Fruit fly (Drosophila melanogaster): ENCODE measurements around the gene Arp5.
A peak's percentile ranks its signal among the peaks of the same experiment; 100 is the strongest.

The Arp5 gene

dm6 chr3R:18223434-18223833 is 38.1 kb downstream of the Arp5 start, which contains the start of the genes mTerf5 and Non3 (continued):
- TF ChIP-seq sv (GFP tag; optimal IDR thresholded peaks at IDR 0.05): peak; percentile 9
- TF ChIP-seq dl (GFP tag; optimal IDR thresholded peaks at IDR 0.05; ENCODE audit: insufficient read depth in 1 of 2, partially characterized antibody in 2 of 2): no peak

DNA sequence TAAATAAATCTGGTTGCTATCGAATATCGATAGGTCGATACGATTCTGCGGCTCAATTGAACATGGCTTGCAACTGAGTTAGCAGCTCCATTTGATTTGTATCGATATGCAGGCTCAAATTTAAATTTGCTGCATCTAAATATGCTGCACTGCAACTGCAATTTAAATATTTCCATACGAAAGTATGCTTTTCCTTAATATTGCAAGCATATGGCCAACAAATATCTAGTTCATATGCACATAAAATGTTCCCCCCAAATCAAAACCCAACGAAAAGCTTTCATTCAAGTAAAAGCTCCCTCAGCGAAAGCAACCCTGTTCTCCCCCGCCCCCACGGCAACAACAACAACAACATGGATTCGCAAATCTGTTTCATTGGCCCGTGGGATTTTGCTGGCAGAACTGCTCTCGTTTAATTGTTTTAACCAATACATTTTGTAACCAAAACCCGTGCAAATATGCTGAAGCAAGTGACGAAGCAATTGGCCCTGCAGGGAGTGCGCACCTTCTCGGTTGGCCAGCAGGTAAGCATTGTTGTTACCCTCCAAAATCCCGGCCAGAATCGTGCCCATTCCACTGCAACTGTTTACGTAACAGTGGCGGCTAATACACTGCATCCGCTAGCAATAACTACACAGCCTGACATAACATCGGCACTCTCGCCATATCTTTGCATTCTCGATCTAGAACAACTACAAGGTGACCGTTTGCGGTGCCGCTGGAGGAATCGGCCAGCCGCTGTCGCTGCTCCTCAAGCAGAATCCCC is 40.9 kb downstream of the Arp5 start, which contains the start of the genes CG7168 and Mdh2:
Gene CG7168 (minus strand): TSS at position 40 of the 766 bp plus-strand sequence.
Gene Mdh2 (plus strand): TSS at position 354 of the 766 bp plus-strand sequence.
- TF ChIP-seq Sp1 (GFP tag; optimal IDR thresholded peaks at IDR 0.05) (peak; percentile 13), dsf (GFP tag; optimal IDR thresholded peaks at IDR 0.05; ENCODE audit: borderline replicate concordance) (peak; percentile 5), h (GFP tag; optimal IDR thresholded peaks at IDR 0.05) (peak; percentile 34), fru (GFP tag; optimal IDR thresholded peaks at IDR 0.05) (no peak), Hnf4 (GFP tag; optimal IDR thresholded peaks at IDR 0.05) (peak; percentile 1), Dif (GFP tag; optimal IDR thresholded peaks at IDR 0.05; ENCODE audit: partially characterized antibody) (peak; percentile 4), dmrt93B (GFP tag; optimal IDR thresholded peaks at IDR 0.05) (no peak), Rel (GFP tag; optimal IDR thresholded peaks at IDR 0.05) (no peak), Rel (tag; optimal IDR thresholded peaks at IDR 0.05) (peak; percentile 95), foxo (GFP tag; optimal IDR thresholded peaks at IDR 0.05) (peak in 1 of 2 experiments; percentile 15), Myc (optimal IDR thresholded peaks at IDR 0.05) (no peak), tai (GFP tag; optimal IDR thresholded peaks at IDR 0.05) (no peak), HLH106 (tag; optimal IDR thresholded peaks at IDR 0.05) (peak; percentile 10), Dfd (GFP tag; optimal IDR thresholded peaks at IDR 0.05) (no peak)

- TF ChIP-seq Myc (optimal IDR thresholded peaks at IDR 0.05) (no peak), usp (GFP tag; optimal IDR thresholded peaks at IDR 0.05) (no peak), dsf (GFP tag; optimal IDR thresholded peaks at IDR 0.05; ENCODE audit: borderline replicate concordance) (no peak), Abd-B (GFP tag; optimal IDR thresholded peaks at IDR 0.05) (no peak), dmrt93B (GFP tag; optimal IDR thresholded peaks at IDR 0.05) (no peak), Sp1 (GFP tag; optimal IDR thresholded peaks at IDR 0.05) (no peak), CG9705 (GFP tag; optimal IDR thresholded peaks at IDR 0.05) (no peak), sv (GFP tag; optimal IDR thresholded peaks at IDR 0.05) (no peak), CG32264 (GFP tag; optimal IDR thresholded peaks at IDR 0.05) (no peak), brk (GFP tag; optimal IDR thresholded peaks at IDR 0.05) (no peak), N (GFP tag; optimal IDR thresholded peaks at IDR 0.05) (no peak), Hr78 (GFP tag; optimal IDR thresholded peaks at IDR 0.05) (no peak), h (GFP tag; optimal IDR thresholded peaks at IDR 0.05) (no peak), Rel (GFP tag; optimal IDR thresholded peaks at IDR 0.05) (no peak), Rel (tag; optimal IDR thresholded peaks at IDR 0.05) (no peak), jim (GFP tag; optimal IDR thresholded peaks at IDR 0.05) (no peak), Vsx2 (GFP tag; optimal IDR thresholded peaks at IDR 0.05; ENCODE audit: partially characterized antibody) (no peak), sage (GFP tag; optimal IDR thresholded peaks at IDR 0.05) (no peak)
Measured at dm6 chr3R:18226809-18227157, 41.5 kb downstream of the Arp5 start.

DNA sequence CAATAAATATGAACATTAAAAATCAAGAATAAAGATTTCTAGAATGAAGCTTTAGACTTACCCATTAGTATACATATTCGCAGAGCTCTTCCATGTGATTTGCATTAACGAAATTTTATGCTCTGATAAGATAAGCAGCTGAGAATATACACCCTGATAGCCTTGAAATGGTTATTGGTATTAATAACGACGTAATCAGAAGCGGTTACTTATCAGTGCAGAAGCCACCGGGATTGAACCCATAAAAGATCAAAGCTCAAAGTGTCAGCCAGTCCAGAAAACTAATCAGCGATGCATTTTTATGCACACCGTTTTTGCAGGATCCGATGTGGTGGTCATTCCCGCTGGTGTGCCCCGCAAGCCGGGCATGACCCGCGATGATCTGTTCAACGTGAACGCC is 42.1 kb downstream of the Arp5 start:
- TF ChIP-seq dl (GFP tag; optimal IDR thresholded peaks at IDR 0.05; ENCODE audit: insufficient read depth in 1 of 2, partially characterized antibody in 2 of 2): no peak
- no peak for TF ChIP-seq CG9705 (GFP tag; optimal IDR thresholded peaks at IDR 0.05)
- no peak for TF ChIP-seq CrebA (GFP tag; optimal IDR thresholded peaks at IDR 0.05; ENCODE audit: borderline replicate concordance)
- no peak for TF ChIP-seq foxo (GFP tag; optimal IDR thresholded peaks at IDR 0.05)
- no peak for TF ChIP-seq woc (GFP tag; optimal IDR thresholded peaks at IDR 0.05)
- no peak for TF ChIP-seq usp (GFP tag; optimal IDR thresholded peaks at IDR 0.05)
- TF ChIP-seq fru (GFP tag; optimal IDR thresholded peaks at IDR 0.05): no peak
- no peak for TF ChIP-seq sv (GFP tag; optimal IDR thresholded peaks at IDR 0.05)
- TF ChIP-seq Hr78 (GFP tag; optimal IDR thresholded peaks at IDR 0.05): no peak
- TF ChIP-seq Hnf4 (GFP tag; optimal IDR thresholded peaks at IDR 0.05): no peak
- no peak for TF ChIP-seq dmrt93B (GFP tag; optimal IDR thresholded peaks at IDR 0.05)
- no peak for TF ChIP-seq OdsH (GFP tag; optimal IDR thresholded peaks at IDR 0.05)
- no peak for TF ChIP-seq Hr83 (GFP tag; optimal IDR thresholded peaks at IDR 0.05; ENCODE audit: poor library complexity, severe bottlenecking)
- no peak for TF ChIP-seq Dif (GFP tag; optimal IDR thresholded peaks at IDR 0.05; ENCODE audit: partially characterized antibody)
- no peak for TF ChIP-seq brk (GFP tag; optimal IDR thresholded peaks at IDR 0.05)

All from whole organism, wandering third instar larva.